Worm (Caenorhabditis elegans): ENCODE data around the gene sre-14.

DNA sequence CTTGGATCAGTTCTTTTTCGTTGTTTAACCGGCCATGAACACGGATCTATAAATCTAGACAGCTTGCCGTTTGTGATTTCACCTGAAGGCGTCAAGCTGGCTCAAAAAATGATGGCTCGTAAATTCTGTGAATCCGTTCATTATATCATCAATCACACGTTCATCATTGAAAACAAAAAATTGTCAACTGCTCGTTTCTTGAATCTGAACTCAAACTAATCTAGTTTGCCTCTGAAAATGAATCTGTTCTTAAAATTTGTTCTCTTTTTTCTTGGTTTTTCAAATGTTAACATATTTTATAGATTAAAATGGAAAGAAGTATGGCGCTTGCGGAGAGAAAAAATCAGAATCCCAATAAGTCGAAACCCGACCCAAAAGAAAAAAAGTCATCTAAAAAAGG, 29.5 kb upstream of the sre-14 start, which contains the start of gene C42C1.8:
- TF ChIP-seq nhr-77 (tag; optimal IDR thresholded peaks at IDR 0.05) (no peak), nhr-76 (tag; optimal IDR thresholded peaks at IDR 0.05) (no peak), skn-1 (tag; optimal IDR thresholded peaks at IDR 0.05) (no peak), fkh-8 (tag; optimal IDR thresholded peaks at IDR 0.05) (no peak), nhr-28 (tag; optimal IDR thresholded peaks at IDR 0.05) (no peak), ama-1 (optimal IDR thresholded peaks at IDR 0.05) (no peak), aha-1 (tag; optimal IDR thresholded peaks at IDR 0.05) (no peak), tlp-1 (tag; optimal IDR thresholded peaks at IDR 0.05) (no peak), lin-39 (tag; optimal IDR thresholded peaks at IDR 0.05) (no peak), ceh-88 (GFP tag; IDR thresholded peaks at IDR 0.05) (no peak), swsn-7 (tag; optimal IDR thresholded peaks at IDR 0.05) (no peak), C34B4.2 (tag; optimal IDR thresholded peaks at IDR 0.05) (no peak), snpc-4 (tag; optimal IDR thresholded peaks at IDR 0.05) (no peak), fos-1 (tag; optimal IDR thresholded peaks at IDR 0.05) (no peak)
